Worm (Caenorhabditis elegans) whole organism, L2 larva: ENCODE results near the gene mak-1.

Experiments used
- C34F6.9 ChIP-seq: fragments of 150-350 bp; optimal IDR thresholded peaks from 2 replicates; lab custom pipeline; 2014; ENCODE audit warnings: missing biosample characterization, missing genetic modification characterization
- ama-1 ChIP-seq: fragments of 150-350 bp; optimal IDR thresholded peaks from 2 replicates; lab custom pipeline; 2018; ENCODE audit warnings: inconsistent platforms
- dmd-4 ChIP-seq: sonication (generic microtip); optimal IDR thresholded peaks from 2 replicates; lab custom pipeline; 2017; ENCODE audit warnings: missing biosample characterization, missing genetic modification characterization
- egl-27 ChIP-seq: sonication (generic microtip); optimal IDR thresholded peaks from 3 replicates; lab custom pipeline; 2017; ENCODE audit warnings: missing biosample characterization, missing genetic modification reagents, missing genetic modification characterization
- elt-1 ChIP-seq: fragments of 150-350 bp; optimal IDR thresholded peaks from 2 replicates; lab custom pipeline; 2014; ENCODE audit warnings: missing biosample characterization, missing genetic modification characterization
- fos-1 ChIP-seq: fragments of 150-350 bp; optimal IDR thresholded peaks from 2 replicates; lab custom pipeline; 2014; ENCODE audit warnings: missing biosample characterization, missing genetic modification characterization
- gmeb-1 ChIP-seq: fragments of 150-350 bp; optimal IDR thresholded peaks from 2 replicates; lab custom pipeline; 2014; ENCODE audit warnings: missing biosample characterization, missing genetic modification characterization
- lin-11 ChIP-seq: fragments of 150-350 bp; sonication (generic microtip); optimal IDR thresholded peaks from 2 replicates; lab custom pipeline; 2014; ENCODE audit warnings: missing biosample characterization, missing genetic modification characterization, inconsistent platforms, mixed read lengths
- nhr-25 ChIP-seq: fragments of 150-350 bp; sonication (generic microtip); optimal IDR thresholded peaks from 3 replicates; lab custom pipeline; 2014; ENCODE audit warnings: missing biosample characterization, missing genetic modification characterization
- nhr-77 ChIP-seq: fragments of 150-350 bp; optimal IDR thresholded peaks from 2 replicates; lab custom pipeline; 2014; ENCODE audit warnings: missing biosample characterization, missing genetic modification characterization
- snpc-4 ChIP-seq: fragments of 150-350 bp; optimal IDR thresholded peaks from 2 replicates; lab custom pipeline; 2014; ENCODE audit warnings: missing biosample characterization, missing genetic modification characterization
- unc-62 ChIP-seq: fragments of 150-350 bp; optimal IDR thresholded peaks from 2 replicates; lab custom pipeline; 2014; ENCODE audit warnings: missing biosample characterization, missing genetic modification reagents, missing genetic modification characterization

DNA sequence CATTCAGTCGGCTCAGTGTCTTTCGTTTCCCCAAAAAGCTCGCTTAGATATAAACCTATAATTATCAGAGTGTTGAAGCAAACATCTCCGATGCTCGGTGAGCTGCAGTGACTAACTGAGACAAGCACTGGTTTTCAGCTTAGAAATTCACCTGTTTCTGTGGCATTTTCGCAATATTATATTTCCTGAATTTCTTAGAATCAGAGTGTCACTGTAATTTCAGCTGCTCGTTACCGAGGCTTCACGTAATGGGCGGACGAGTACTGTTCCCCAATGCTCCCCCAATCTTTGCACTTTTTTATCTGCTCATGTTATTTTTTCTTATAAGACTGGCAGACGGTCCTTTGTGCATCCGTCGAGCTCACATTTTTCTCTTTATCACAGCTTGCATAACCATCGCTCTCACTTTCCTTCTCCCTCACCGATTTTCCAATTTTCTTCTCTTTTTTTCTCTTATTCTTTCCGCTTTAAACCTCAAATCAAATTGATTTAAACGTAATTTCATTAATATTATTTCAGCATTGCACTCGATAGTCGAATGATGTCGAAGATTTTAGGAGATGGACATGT is 21.8 kb upstream of the mak-1 start, which contains the start of gene trcs-2:
- no peak for TF ChIP-seq C34F6.9
- no peak for TF ChIP-seq fos-1
- no peak for TF ChIP-seq nhr-77 (tag; lab: Kevin White, UChicago)
- no peak for TF ChIP-seq ama-1 (lab: Kevin White, UChicago)
- no peak for TF ChIP-seq unc-62
- no peak for TF ChIP-seq lin-11 (tag; lab: Kevin White, UChicago)
- no peak for TF ChIP-seq nhr-25
- no peak for TF ChIP-seq elt-1 (tag; lab: Kevin White, UChicago)
- no peak for TF ChIP-seq gmeb-1 (tag; lab: Kevin White, UChicago)
- TF ChIP-seq egl-27 (tag; lab: Kevin White, UChicago), result no peak
- no peak for TF ChIP-seq dmd-4 (tag; lab: Kevin White, UChicago)
- no peak for TF ChIP-seq snpc-4 (tag; lab: Kevin White, UChicago)
